Worm (Caenorhabditis elegans): ENCODE results near the gene tag-196.

Gene tag-196

DNA sequence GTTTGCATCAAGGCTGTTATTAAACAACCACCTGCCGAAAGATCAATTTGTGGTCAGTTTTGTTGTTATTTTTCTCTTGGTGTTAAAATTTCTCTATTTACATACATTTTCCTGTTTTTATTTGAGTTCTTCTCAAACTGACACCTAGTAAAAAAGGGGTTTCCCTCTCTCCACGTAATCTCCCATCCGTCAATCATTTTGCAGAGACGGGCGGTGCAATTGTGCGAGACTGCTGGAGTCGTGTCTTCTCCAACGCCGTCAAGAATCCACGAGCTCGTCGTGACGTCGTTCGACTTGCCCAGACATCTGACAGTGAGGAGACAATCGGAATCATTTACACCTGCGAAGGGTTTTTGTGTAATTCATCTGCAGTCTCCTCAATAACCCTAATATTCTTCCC, 31.7 kb downstream of the tag-196 start:
- TF ChIP-seq unc-62 (GFP tag; optimal IDR thresholded peaks at IDR 0.05): no peak

ce11 chrV:8627580-8627979, 32.9 kb downstream of the tag-196 start:
- TF ChIP-seq unc-62 (GFP tag; optimal IDR thresholded peaks at IDR 0.05): no peak

ce11 chrV:8629029-8629428, 34.3 kb downstream of the tag-196 start, which contains the start of gene F41E6.12:
F41E6.12 (minus strand) TSS chrV:8629129.
- no peak for TF ChIP-seq unc-62 (GFP tag; optimal IDR thresholded peaks at IDR 0.05)

DNA sequence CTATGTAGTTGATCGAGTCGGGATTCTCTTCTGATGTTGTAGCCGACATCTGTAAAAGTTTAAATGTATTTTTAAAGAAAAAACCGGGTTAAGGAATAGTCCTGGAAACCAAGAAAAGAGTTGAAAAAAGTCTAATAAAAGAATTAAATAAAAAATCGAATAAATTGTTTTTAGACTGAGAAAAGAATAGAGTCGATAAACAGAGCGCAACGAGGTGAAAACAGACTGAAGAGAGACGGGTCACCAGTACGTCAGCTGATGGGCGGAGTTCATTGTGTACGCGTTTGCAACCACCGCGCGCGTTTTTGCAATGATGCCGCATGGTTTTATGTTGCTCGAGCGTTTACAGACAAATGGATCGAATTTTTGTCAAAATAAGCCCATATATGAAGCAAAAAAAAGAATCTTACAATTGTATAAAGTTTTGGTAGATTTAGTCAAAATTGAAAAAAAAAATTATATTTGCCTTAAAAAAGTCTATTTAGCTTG, 36.6 kb downstream of the tag-196 start, which contains the start of gene atg-18:
TSS of gene atg-18 (minus strand) at position 51 of the 489 bp plus-strand sequence.
- no peak for TF ChIP-seq unc-62 (GFP tag; optimal IDR thresholded peaks at IDR 0.05)

- no peak for TF ChIP-seq unc-62 (GFP tag; optimal IDR thresholded peaks at IDR 0.05)
Observed at ce11 chrV:8632788-8633187, 38.1 kb downstream of the tag-196 start.

DNA sequence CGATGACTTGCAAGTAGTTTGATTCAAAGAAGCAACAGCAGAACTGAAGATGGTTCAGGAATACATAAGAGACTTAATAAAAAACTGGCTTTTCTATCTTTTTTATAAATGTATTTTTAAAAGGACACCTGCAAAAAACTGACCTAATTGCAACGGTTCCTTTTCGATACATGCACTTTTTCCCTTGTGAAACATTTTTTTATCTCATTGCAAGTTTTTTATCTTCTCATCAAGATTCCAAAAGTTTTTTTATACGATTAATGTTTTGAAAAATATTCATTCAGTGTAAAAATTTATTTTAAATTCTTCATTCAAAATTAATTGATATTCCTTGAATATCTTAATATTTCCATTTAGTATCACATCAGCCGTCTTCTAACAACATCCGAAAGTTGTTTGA, 40.9 kb downstream of the tag-196 start, which contains the start of gene oac-29:
TSS of gene oac-29 (minus strand) at position 101 of the 400 bp plus-strand sequence.
- TF ChIP-seq unc-62 (GFP tag; optimal IDR thresholded peaks at IDR 0.05): no peak

- no peak for TF ChIP-seq unc-62 (GFP tag; optimal IDR thresholded peaks at IDR 0.05)
Observed at ce11 chrV:8636907-8637306, 42.2 kb downstream of the tag-196 start, which contains the start of gene grl-12. grl-12 (minus strand) TSS chrV:8637007.

- no peak for TF ChIP-seq unc-62 (GFP tag; optimal IDR thresholded peaks at IDR 0.05)
Observed at ce11 chrV:8637666-8638271, 43.1 kb downstream of the tag-196 start, which contains the start of the genes F28A12.10 and acd-4. F28A12.10 (minus strand) TSS chrV:8637766. acd-4 (plus strand) TSS chrV:8638221.

DNA sequence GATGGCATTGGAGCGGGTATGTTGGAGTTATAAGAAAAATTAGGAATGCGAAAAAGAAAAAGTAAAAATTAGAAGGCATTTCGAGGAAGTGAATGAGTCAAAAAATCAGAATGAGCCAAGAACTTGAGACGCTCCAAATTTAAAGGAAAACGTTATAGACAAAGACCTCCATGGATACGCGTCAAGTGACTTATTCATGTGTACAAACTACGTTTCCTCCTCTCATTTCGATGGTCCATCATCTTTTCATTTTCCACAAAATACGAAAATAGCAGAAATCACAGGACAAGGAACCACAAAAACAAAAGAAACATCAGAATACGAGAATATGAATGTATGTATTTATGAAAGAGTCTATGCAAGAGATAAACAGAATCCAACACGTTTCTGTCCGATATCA, 46.6 kb downstream of the tag-196 start, which contains the start of gene F28A12.3:
TSS of gene F28A12.3 (minus strand) at position 101 of the 400 bp plus-strand sequence.
- no peak for TF ChIP-seq unc-62 (GFP tag; optimal IDR thresholded peaks at IDR 0.05)

ce11 chrV:8643093-8643492, 48.4 kb downstream of the tag-196 start, which contains the start of gene asp-13:
asp-13 (minus strand) TSS chrV:8643193.
- no peak for TF ChIP-seq unc-62 (GFP tag; optimal IDR thresholded peaks at IDR 0.05)

Measured in whole organism, dauer.